Worm (Caenorhabditis elegans) whole organism, young adult: ENCODE data around the gene hpo-33.

Experiments used
- ama-1 ChIP-seq, 3 experiments: fragments of 150-350 bp in 1 of 3; sonication (generic microtip) in 2 of 3; optimal IDR thresholded peaks; 2 replicates each; lab custom pipeline; 2014 to 2018; ENCODE audit warnings: missing biosample characterization in 2 of 3, missing genetic modification characterization in 2 of 3, missing genetic modification reagents in 2 of 3
- aptf-3 ChIP-seq: fragments of 200-800 bp; sonication (Bioruptor generic); IDR thresholded peaks from 2 replicates; pipeline ENCODE4 v1.3.6; 2022; ENCODE audit warnings: missing genetic modification characterization, missing compliant biosample characterization
- attf-6 ChIP-seq: fragments of 200-800 bp; sonication (Bioruptor generic); IDR thresholded peaks from 2 replicates; pipeline ENCODE4 v1.3.6; 2022; ENCODE audit warnings: missing genetic modification reagents, missing genetic modification characterization, missing compliant biosample characterization
- gei-17 ChIP-seq: fragments of 200-800 bp; sonication (Bioruptor generic); optimal IDR thresholded peaks from 2 replicates; lab custom pipeline; 2018; ENCODE audit warnings: mild to moderate bottlenecking, missing genetic modification characterization, missing compliant biosample characterization
- lin-26 ChIP-seq: fragments of 200-800 bp; sonication (Bioruptor generic); IDR thresholded peaks from 2 replicates; pipeline ENCODE4 v1.3.6; 2022; ENCODE audit warnings: missing genetic modification reagents, missing genetic modification characterization, missing compliant biosample characterization
- lin-54 ChIP-seq: fragments of 200-800 bp; sonication (Bioruptor generic); optimal IDR thresholded peaks from 2 replicates; lab custom pipeline; 2018; ENCODE audit warnings: mild to moderate bottlenecking, missing genetic modification characterization, missing compliant biosample characterization
- snpc-4 ChIP-seq, 5 experiments: fragments of 150-350 bp in 1 of 5; sonication (generic microtip) in 4 of 5; optimal IDR thresholded peaks; 2 replicates each; lab custom pipeline; 2014 to 2018; ENCODE audit warnings: missing genetic modification characterization in 5 of 5, missing biosample characterization in 3 of 5, antibody characterized with exemption in 2 of 5, mild to moderate bottlenecking in 2 of 5, missing compliant biosample characterization in 2 of 5, missing genotype in 2 of 5, moderate library complexity in 2 of 5, missing genetic modification reagents in 1 of 5
- unc-62 ChIP-seq: fragments of 150-350 bp; optimal IDR thresholded peaks from 2 replicates; lab custom pipeline; 2014; ENCODE audit warnings: missing biosample characterization, missing genetic modification reagents, missing genetic modification characterization
- ztf-26 ChIP-seq: sonication (generic microtip); optimal IDR thresholded peaks from 2 replicates; lab custom pipeline; 2017; ENCODE audit warnings: missing genetic modification characterization, missing compliant biosample characterization
- ztf-28 ChIP-seq: fragments of 200-800 bp; sonication (Bioruptor generic); IDR thresholded peaks from 2 replicates; pipeline ENCODE4 v1.3.6; 2022; ENCODE audit warnings: missing genetic modification reagents, missing genetic modification characterization, missing compliant biosample characterization

- TF ChIP-seq lin-54 (no peak), ama-1 (optimal IDR thresholded peaks at IDR 0.05; lab: Kevin White, UChicago) (no peak), ama-1 (GFP tag; optimal IDR thresholded peaks at IDR 0.05; lab: Kevin White, UChicago) (no peak), aptf-3 (GFP tag; lab: Robert Waterston, UW) (no peak), lin-26 (GFP tag; lab: Robert Waterston, UW) (no peak), ztf-28 (GFP tag; lab: Robert Waterston, UW) (no peak), attf-6 (GFP tag; lab: Robert Waterston, UW) (no peak), unc-62 (GFP tag; lab: Kevin White, UChicago) (no peak), gei-17 (GFP tag; lab: Kevin White, UChicago) (no peak), snpc-4 (GFP tag; optimal IDR thresholded peaks at IDR 0.05; lab: Kevin White, UChicago) (no peak), snpc-4 (tag; optimal IDR thresholded peaks at IDR 0.05; lab: Kevin White, UChicago) (no peak), ztf-26 (tag; lab: Kevin White, UChicago) (no peak)
These were observed 40.4 kb downstream of the hpo-33 start, which contains the start of gene T05E12.9 for ce11 chrV:17082718-17083117.
